Worm (Caenorhabditis elegans) whole organism, young adult: ENCODE data around the gene T21B10.3.

Source experiments
- F39B2.1 ChIP-seq: fragments of 200-800 bp; sonication (Bioruptor generic); IDR thresholded peaks from 2 replicates; pipeline ENCODE4 v1.3.6; 2022; ENCODE audit warnings: missing genetic modification reagents, missing genetic modification characterization, missing compliant biosample characterization
- F49E8.2 ChIP-seq: sonication (generic microtip); optimal IDR thresholded peaks from 3 replicates; lab custom pipeline; 2017; ENCODE audit warnings: missing genetic modification characterization, mild to moderate bottlenecking, missing compliant biosample characterization, antibody characterized with exemption, moderate library complexity; ENCODE audit not compliant: insufficient read depth
- F57A8.1 ChIP-seq: fragments of 200-800 bp; sonication (Bioruptor generic); optimal IDR thresholded peaks from 2 replicates; lab custom pipeline; 2018; ENCODE audit warnings: mild to moderate bottlenecking, missing genetic modification characterization, moderate library complexity, missing compliant biosample characterization
- F57C9.4 ChIP-seq: sonication (generic microtip); optimal IDR thresholded peaks from 2 replicates; lab custom pipeline; 2017; ENCODE audit warnings: mild to moderate bottlenecking, missing genetic modification characterization, missing compliant biosample characterization
- Y53G8AR.9 ChIP-seq: fragments of 200-800 bp; sonication (Bioruptor generic); conservative IDR thresholded peaks from 2 replicates; pipeline ENCODE4 v1.3.6; 2022; ENCODE audit warnings: missing genetic modification reagents, missing genetic modification characterization, missing compliant biosample characterization
- Y67H2A.10 ChIP-seq: fragments of 200-800 bp; sonication (Bioruptor generic); conservative IDR thresholded peaks from 2 replicates; pipeline ENCODE4 v1.3.6; 2022; ENCODE audit warnings: missing genetic modification reagents, missing genetic modification characterization, missing compliant biosample characterization
- Y79H2A.3 ChIP-seq: fragments of 200-800 bp; sonication (Bioruptor generic); conservative IDR thresholded peaks from 2 replicates; pipeline ENCODE4 v1.3.6; 2022; ENCODE audit warnings: missing genetic modification reagents, missing genetic modification characterization, missing compliant biosample characterization
- akir-1 ChIP-seq: fragments of 200-800 bp; sonication (Bioruptor generic); optimal IDR thresholded peaks from 2 replicates; lab custom pipeline; 2018; ENCODE audit warnings: mild to moderate bottlenecking, missing genetic modification characterization, moderate library complexity, missing compliant biosample characterization
- attf-3 ChIP-seq: fragments of 200-800 bp; sonication (Bioruptor generic); conservative IDR thresholded peaks from 2 replicates; pipeline ENCODE4 v1.3.6; 2022; ENCODE audit warnings: missing genetic modification reagents, missing genetic modification characterization, missing compliant biosample characterization
- ceh-91 ChIP-seq: fragments of 200-800 bp; sonication (Bioruptor generic); IDR thresholded peaks from 2 replicates; pipeline ENCODE4 v1.3.6; 2022; ENCODE audit warnings: missing genetic modification reagents, missing genetic modification characterization, missing compliant biosample characterization
- chd-7 ChIP-seq: sonication (generic microtip); optimal IDR thresholded peaks from 2 replicates; lab custom pipeline; 2016; ENCODE audit warnings: mild to moderate bottlenecking, missing genetic modification characterization, moderate library complexity, missing compliant biosample characterization
- ekl-4 ChIP-seq: fragments of 200-800 bp; sonication (Bioruptor generic); IDR thresholded peaks from 2 replicates; pipeline ENCODE4 v1.3.6; 2022; ENCODE audit warnings: missing genetic modification reagents, missing genetic modification characterization, missing compliant biosample characterization
- hlh-26 ChIP-seq: fragments of 200-800 bp; sonication (Bioruptor generic); conservative IDR thresholded peaks from 2 replicates; pipeline ENCODE4 v1.3.6; 2022; ENCODE audit warnings: missing genetic modification reagents, missing genetic modification characterization, missing compliant biosample characterization
- lin-35 ChIP-seq, 3 experiments: fragments of 150-350 bp in 2 of 3; sonication (generic microtip) in 1 of 3; optimal IDR thresholded peaks; 2 replicates each; lab custom pipeline; 2014 to 2018; ENCODE audit warnings: missing biosample characterization in 3 of 3, missing genetic modification characterization in 3 of 3, missing genetic modification reagents in 3 of 3
- snpc-1.3 ChIP-seq: sonication (generic microtip); optimal IDR thresholded peaks from 2 replicates; lab custom pipeline; 2017; ENCODE audit warnings: missing genetic modification characterization, mild to moderate bottlenecking, missing compliant biosample characterization, antibody characterized with exemption, moderate library complexity, missing genotype, missing genetic modification reagents; ENCODE audit not compliant: insufficient read depth
- tbp1 ChIP-seq: fragments of 200-800 bp; sonication (Bioruptor generic); optimal IDR thresholded peaks from 2 replicates; lab custom pipeline; 2018; ENCODE audit warnings: mild to moderate bottlenecking, missing genetic modification characterization, missing compliant biosample characterization
- tlf-1 ChIP-seq: fragments of 200-800 bp; sonication (Bioruptor generic); optimal IDR thresholded peaks from 2 replicates; lab custom pipeline; 2018; ENCODE audit warnings: mild to moderate bottlenecking, missing genetic modification characterization, missing compliant biosample characterization
- ztf-3 ChIP-seq: fragments of 200-800 bp; sonication (Bioruptor generic); optimal IDR thresholded peaks from 2 replicates; lab custom pipeline; 2018; ENCODE audit warnings: mild to moderate bottlenecking, missing genetic modification characterization, missing compliant biosample characterization

T21B10.3 gene

ce11 chrII:8973516-8974043, 39.4 kb downstream of the T21B10.3 start, which contains the start of gene tomm-40:
TSS of gene tomm-40 (minus strand) at chrII:8973566.
- TF ChIP-seq attf-3 (GFP tag; lab: Robert Waterston, UW) (peak; percentile 93), ztf-3 (GFP tag; lab: Kevin White, UChicago) (no peak), F57A8.1 (no peak)

ce11 chrII:8982683-8983082, 48.5 kb downstream of the T21B10.3 start, which contains the start of gene C18E9.7:
TSS of gene C18E9.7 (minus strand) at chrII:8982783.
- TF ChIP-seq F39B2.1 (GFP tag; lab: Robert Waterston, UW) (no peak), tlf-1 (no peak), F57C9.4 (tag; lab: Kevin White, UChicago) (no peak), lin-35 (GFP tag; optimal IDR thresholded peaks at IDR 0.05; lab: Kevin White, UChicago) (no peak), hlh-26 (GFP tag; lab: Robert Waterston, UW) (no peak), F49E8.2 (no peak), chd-7 (tag; lab: Kevin White, UChicago) (no peak), akir-1 (no peak), ekl-4 (GFP tag; lab: Robert Waterston, UW) (no peak), ceh-91 (GFP tag; lab: Robert Waterston, UW) (no peak), Y67H2A.10 (no peak), tbp1 (GFP tag; lab: Kevin White, UChicago) (no peak), Y79H2A.3 (GFP tag; lab: Robert Waterston, UW) (no peak), snpc-1.3 (tag; lab: Kevin White, UChicago) (no peak)

- TF ChIP-seq Y53G8AR.9 (GFP tag; lab: Robert Waterston, UW) (0 out of 2 replicates have a peak, but pooled peaks have one; percentile 21), F57A8.1 (no peak)
- TF ChIP-seq, all 124 proteins: peak for 1
Observed at ce11 chrII:8987962-8988361, 53.8 kb downstream of the T21B10.3 start, which contains the start of gene C18E9.8. TSS of gene C18E9.8 (minus strand) at chrII:8988062.
